Worm (Caenorhabditis elegans) whole organism, late embryonic: ENCODE results near the gene ador-1.

ENCODE experiments used
- C08G9.2 ChIP-seq: sonication (generic microtip); optimal IDR thresholded peaks from 2 replicates; lab custom pipeline; 2016; ENCODE audit warnings: mild to moderate bottlenecking, missing genetic modification characterization, moderate library complexity, missing compliant biosample characterization
- C38D4.7 ChIP-seq: fragments of 200-800 bp; sonication (Bioruptor generic); optimal IDR thresholded peaks from 2 replicates; lab custom pipeline; 2018; ENCODE audit warnings: mild to moderate bottlenecking, missing genetic modification characterization, moderate library complexity, missing compliant biosample characterization
- F13H6.1 ChIP-seq: sonication (generic microtip); optimal IDR thresholded peaks from 2 replicates; lab custom pipeline; 2016; ENCODE audit warnings: missing genetic modification characterization, missing compliant biosample characterization
- K09A11.1 ChIP-seq: sonication (generic microtip); optimal IDR thresholded peaks from 2 replicates; lab custom pipeline; 2017; ENCODE audit warnings: antibody characterized with exemption, mild to moderate bottlenecking, missing genetic modification characterization, missing compliant biosample characterization; ENCODE audit not compliant: insufficient read depth
- Y22D7AL.16 ChIP-seq: sonication (generic microtip); optimal IDR thresholded peaks from 2 replicates; lab custom pipeline; 2016; ENCODE audit warnings: missing genetic modification characterization, missing compliant biosample characterization
- ahr-1 ChIP-seq: sonication (generic microtip); optimal IDR thresholded peaks from 2 replicates; lab custom pipeline; 2016; ENCODE audit warnings: missing genetic modification characterization, missing compliant biosample characterization
- ceh-18 ChIP-seq: sonication (generic microtip); optimal IDR thresholded peaks from 2 replicates; lab custom pipeline; 2016; ENCODE audit warnings: missing genetic modification characterization, missing compliant biosample characterization
- ceh-30 ChIP-seq: fragments of 150-350 bp; optimal IDR thresholded peaks from 2 replicates; lab custom pipeline; 2014; ENCODE audit warnings: missing biosample characterization, missing genetic modification characterization
- ceh-45 ChIP-seq: fragments of 200-800 bp; sonication (Bioruptor generic); IDR thresholded peaks from 2 replicates; pipeline ENCODE4 v1.3.6; 2022; ENCODE audit warnings: missing genetic modification reagents, missing genetic modification characterization, missing compliant biosample characterization
- dve-1 ChIP-seq: sonication (generic microtip); optimal IDR thresholded peaks from 2 replicates; lab custom pipeline; 2017; ENCODE audit warnings: antibody characterized with exemption, mild to moderate bottlenecking, missing genetic modification characterization, missing compliant biosample characterization
- elt-2 ChIP-seq: sonication (generic microtip); optimal IDR thresholded peaks from 2 replicates; lab custom pipeline; 2016; ENCODE audit warnings: missing genetic modification reagents, missing genetic modification characterization, missing compliant biosample characterization
- elt-4 ChIP-seq: sonication (generic microtip); optimal IDR thresholded peaks from 2 replicates; lab custom pipeline; 2016; ENCODE audit warnings: missing genetic modification characterization, missing compliant biosample characterization
- ets-4 ChIP-seq: sonication (generic microtip); optimal IDR thresholded peaks from 2 replicates; lab custom pipeline; 2016; ENCODE audit warnings: missing genetic modification characterization, missing compliant biosample characterization
- eyg-1 ChIP-seq: sonication (generic microtip); optimal IDR thresholded peaks from 2 replicates; lab custom pipeline; 2016; ENCODE audit warnings: missing genotype, missing genetic modification characterization, missing compliant biosample characterization
- fax-1 ChIP-seq: sonication (generic microtip); optimal IDR thresholded peaks from 2 replicates; lab custom pipeline; 2016; ENCODE audit warnings: missing genotype, missing genetic modification characterization, missing compliant biosample characterization
- fkh-10 ChIP-seq: fragments of 150-350 bp; optimal IDR thresholded peaks from 2 replicates; lab custom pipeline; 2014; ENCODE audit warnings: missing biosample characterization, missing genetic modification reagents, missing genetic modification characterization
- fkh-6 ChIP-seq: sonication (generic microtip); optimal IDR thresholded peaks from 2 replicates; lab custom pipeline; 2016; ENCODE audit warnings: missing genetic modification characterization, missing compliant biosample characterization
- gmeb-2 ChIP-seq: sonication (generic microtip); optimal IDR thresholded peaks from 2 replicates; lab custom pipeline; 2016; ENCODE audit warnings: missing genetic modification characterization, inconsistent platforms, missing compliant biosample characterization
- hlh-30 ChIP-seq: sonication (generic microtip); optimal IDR thresholded peaks from 2 replicates; lab custom pipeline; 2017; ENCODE audit warnings: antibody characterized with exemption, missing genetic modification characterization, missing compliant biosample characterization; ENCODE audit not compliant: insufficient read depth
- hlh-6 ChIP-seq: sonication (generic microtip); optimal IDR thresholded peaks from 2 replicates; lab custom pipeline; 2016; ENCODE audit warnings: missing genotype, missing genetic modification characterization, missing compliant biosample characterization
- hlh-8 ChIP-seq: sonication (generic microtip); optimal IDR thresholded peaks from 2 replicates; lab custom pipeline; 2016; ENCODE audit warnings: missing genotype, missing genetic modification characterization, missing compliant biosample characterization
- lim-6 ChIP-seq: sonication (generic microtip); optimal IDR thresholded peaks from 2 replicates; lab custom pipeline; 2016; ENCODE audit warnings: missing genetic modification characterization, missing compliant biosample characterization
- lin-11 ChIP-seq: fragments of 200-800 bp; sonication (Bioruptor generic); optimal IDR thresholded peaks from 2 replicates; lab custom pipeline; 2018; ENCODE audit warnings: mild to moderate bottlenecking, missing genetic modification characterization, missing compliant biosample characterization
- madf-2 ChIP-seq: sonication (generic microtip); optimal IDR thresholded peaks from 2 replicates; lab custom pipeline; 2017; ENCODE audit warnings: missing genetic modification characterization, missing compliant biosample characterization
- mec-3 ChIP-seq: sonication (generic microtip); optimal IDR thresholded peaks from 2 replicates; lab custom pipeline; 2016; ENCODE audit warnings: borderline replicate concordance, missing genetic modification characterization, missing compliant biosample characterization
- nfya-1 ChIP-seq: sonication (generic microtip); optimal IDR thresholded peaks from 2 replicates; lab custom pipeline; 2017; ENCODE audit warnings: missing genetic modification characterization, mild to moderate bottlenecking, missing compliant biosample characterization, antibody characterized with exemption, moderate library complexity
- odd-2 ChIP-seq: sonication (generic microtip); optimal IDR thresholded peaks from 2 replicates; lab custom pipeline; 2017; ENCODE audit warnings: antibody characterized with exemption, mild to moderate bottlenecking, missing genetic modification characterization, missing compliant biosample characterization
- pag-3 ChIP-seq: sonication (generic microtip); optimal IDR thresholded peaks from 2 replicates; lab custom pipeline; 2016; ENCODE audit warnings: missing compliant biosample characterization, missing genetic modification characterization, borderline replicate concordance
- pat-9 ChIP-seq: fragments of 200-800 bp; sonication (Bioruptor generic); optimal IDR thresholded peaks from 2 replicates; lab custom pipeline; 2018; ENCODE audit warnings: mild to moderate bottlenecking, missing genetic modification characterization, moderate library complexity, missing compliant biosample characterization
- pax-1 ChIP-seq: fragments of 150-350 bp; optimal IDR thresholded peaks from 2 replicates; lab custom pipeline; 2014; ENCODE audit warnings: missing biosample characterization, missing genetic modification characterization
- pha-2 ChIP-seq: sonication (generic microtip); optimal IDR thresholded peaks from 2 replicates; lab custom pipeline; 2017; ENCODE audit warnings: mild to moderate bottlenecking, missing genetic modification characterization, missing compliant biosample characterization
- pros-1 ChIP-seq: fragments of 150-350 bp; optimal IDR thresholded peaks from 2 replicates; lab custom pipeline; 2014; ENCODE audit warnings: missing biosample characterization, missing genetic modification reagents, missing genetic modification characterization
- rnt-1 ChIP-seq: sonication (generic microtip); optimal IDR thresholded peaks from 2 replicates; lab custom pipeline; 2016; ENCODE audit warnings: missing genetic modification characterization, missing compliant biosample characterization
- sdc-2 ChIP-seq: sonication (generic microtip); optimal IDR thresholded peaks from 2 replicates; lab custom pipeline; 2016; ENCODE audit warnings: missing genotype, missing genetic modification characterization, missing compliant biosample characterization
- sox-2 ChIP-seq: fragments of 200-800 bp; sonication (Bioruptor generic); IDR thresholded peaks from 2 replicates; pipeline ENCODE4 v1.3.6; 2022; ENCODE audit warnings: missing genetic modification reagents, missing genetic modification characterization, missing compliant biosample characterization
- sox-4 ChIP-seq: sonication (generic microtip); optimal IDR thresholded peaks from 2 replicates; lab custom pipeline; 2017; ENCODE audit warnings: mild to moderate bottlenecking, missing genetic modification characterization, inconsistent platforms, missing compliant biosample characterization
- syd-9 ChIP-seq: sonication (generic microtip); optimal IDR thresholded peaks from 2 replicates; lab custom pipeline; 2016; ENCODE audit warnings: mild to moderate bottlenecking, missing genetic modification characterization, moderate library complexity, missing compliant biosample characterization
- tbx-2 ChIP-seq: sonication (generic microtip); optimal IDR thresholded peaks from 2 replicates; lab custom pipeline; 2016; ENCODE audit warnings: missing genetic modification characterization, missing compliant biosample characterization
- tbx-7 ChIP-seq: sonication (generic microtip); optimal IDR thresholded peaks from 2 replicates; lab custom pipeline; 2016; ENCODE audit warnings: missing genotype, missing genetic modification characterization, missing compliant biosample characterization
- ttx-3 ChIP-seq: sonication (generic microtip); optimal IDR thresholded peaks from 2 replicates; lab custom pipeline; 2016; ENCODE audit warnings: missing genetic modification reagents, missing genetic modification characterization, missing compliant biosample characterization
- unc-55 ChIP-seq: sonication (generic microtip); optimal IDR thresholded peaks from 2 replicates; lab custom pipeline; 2017; ENCODE audit warnings: missing biosample characterization, missing genetic modification reagents, missing genetic modification characterization
- unc-86 ChIP-seq: sonication (generic microtip); optimal IDR thresholded peaks from 2 replicates; lab custom pipeline; 2016; ENCODE audit warnings: missing genetic modification characterization, missing compliant biosample characterization
- ztf-16 ChIP-seq: sonication (generic microtip); optimal IDR thresholded peaks from 2 replicates; lab custom pipeline; 2017; ENCODE audit warnings: missing genetic modification characterization, missing compliant biosample characterization

The ador-1 gene

ce11 chrII:12502784-12503183 is at the start of gene ador-1:
Gene ador-1 (minus strand): TSS chrII:12502884.
- TF ChIP-seq hlh-6 (no peak), pax-1 (tag; lab: Kevin White, UChicago) (no peak), C08G9.2 (no peak), madf-2 (no peak), nfya-1 (tag; lab: Kevin White, UChicago) (no peak)

- TF ChIP-seq sdc-2 (tag; lab: Kevin White, UChicago): peak; percentile 97
- TF ChIP-seq pros-1 (tag; lab: Kevin White, UChicago): no peak
Observed at ce11 chrII:12550940-12551339, 48.3 kb upstream of the ador-1 start.

- TF ChIP-seq elt-4 (tag; lab: Kevin White, UChicago) (no peak), ceh-18 (tag; lab: Kevin White, UChicago) (no peak), tbx-7 (tag; lab: Kevin White, UChicago) (no peak), tbx-2 (tag; lab: Kevin White, UChicago) (no peak)
Observed at ce11 chrII:12549613-12550012, 46.9 kb upstream of the ador-1 start.

- TF ChIP-seq ceh-30 (tag; lab: Kevin White, UChicago) (no peak), dve-1 (tag; lab: Kevin White, UChicago) (no peak), ttx-3 (tag; lab: Kevin White, UChicago) (no peak), madf-2 (no peak), ahr-1 (tag; lab: Kevin White, UChicago) (no peak), C38D4.7 (GFP tag; lab: Kevin White, UChicago) (no peak), unc-55 (GFP tag; lab: Kevin White, UChicago) (no peak)
Observed at ce11 chrII:12547547-12547946, 44.9 kb upstream of the ador-1 start, which contains the start of gene F49C5.16. Gene F49C5.16 (plus strand): TSS chrII:12547847.

ce11 chrII:12546413-12546812 is 43.7 kb upstream of the ador-1 start, which contains the start of the genes F49C5.5 and F49C5.10:
Gene F49C5.5 (minus strand): TSS chrII:12546513.
Gene F49C5.10 (plus strand): TSS chrII:12546756.
- TF ChIP-seq fkh-6 (tag; lab: Kevin White, UChicago) (no peak), hlh-30 (no peak), Y22D7AL.16 (tag; lab: Kevin White, UChicago) (no peak), odd-2 (no peak), madf-2 (no peak), sox-2 (no peak), hlh-8 (no peak), hlh-6 (no peak), ceh-18 (tag; lab: Kevin White, UChicago) (no peak), ets-4 (no peak), sox-4 (tag; lab: Kevin White, UChicago) (no peak), C08G9.2 (no peak), lin-11 (tag; lab: Kevin White, UChicago) (no peak), unc-86 (tag; lab: Kevin White, UChicago) (no peak), lim-6 (no peak), eyg-1 (tag; lab: Kevin White, UChicago) (no peak), pax-1 (tag; lab: Kevin White, UChicago) (no peak), syd-9 (tag; lab: Kevin White, UChicago) (no peak), pat-9 (tag; lab: Kevin White, UChicago) (no peak), fax-1 (tag; lab: Kevin White, UChicago) (no peak)

ce11 chrII:12544533-12544932 is 41.8 kb upstream of the ador-1 start, which contains the start of gene F49C5.9:
Gene F49C5.9 (minus strand): TSS chrII:12544633.
- no peak for TF ChIP-seq sox-4 (tag; lab: Kevin White, UChicago)
- no peak for TF ChIP-seq nfya-1 (tag; lab: Kevin White, UChicago)
- TF ChIP-seq C08G9.2: no peak
- no peak for TF ChIP-seq pros-1 (tag; lab: Kevin White, UChicago)
- no peak for TF ChIP-seq elt-2
- TF ChIP-seq K09A11.1: no peak
- TF ChIP-seq gmeb-2 (tag; lab: Kevin White, UChicago): no peak
- no peak for TF ChIP-seq ceh-45 (GFP tag; lab: Robert Waterston, UW)
- TF ChIP-seq pag-3 (tag; lab: Kevin White, UChicago): no peak
- no peak for TF ChIP-seq hlh-8
- no peak for TF ChIP-seq mec-3 (tag; lab: Kevin White, UChicago)
- no peak for TF ChIP-seq fkh-10 (GFP tag; lab: Kevin White, UChicago)
- TF ChIP-seq ztf-16 (tag; lab: Kevin White, UChicago): no peak
- TF ChIP-seq rnt-1 (tag; lab: Kevin White, UChicago): no peak
- no peak for TF ChIP-seq pha-2 (tag; lab: Kevin White, UChicago)
- no peak for TF ChIP-seq F13H6.1 (tag; lab: Kevin White, UChicago)
